Fruit fly (Drosophila melanogaster) whole organism, embryonic: ENCODE measurements around the gene Ntf-2r.

ENCODE experiments used
- Asciz ChIP-seq: fragments of 200-800 bp; sonication (Bioruptor generic); optimal IDR thresholded peaks from 2 replicates; lab custom pipeline; 2017; ENCODE audit warnings: missing biosample characterization, mild to moderate bottlenecking, missing genetic modification characterization, missing genetic modification reagents
- CG10209 ChIP-seq: fragments of 200-800 bp; sonication (Bioruptor generic); optimal IDR thresholded peaks from 3 replicates; lab custom pipeline; 2017; ENCODE audit warnings: missing biosample characterization, mild to moderate bottlenecking, missing genetic modification characterization, missing genetic modification reagents
- CG10462 ChIP-seq: fragments of 200-800 bp; sonication (Bioruptor generic); optimal IDR thresholded peaks from 2 replicates; lab custom pipeline; 2016; ENCODE audit warnings: missing biosample characterization, missing genetic modification characterization
- CG13123 ChIP-seq: fragments of 200-800 bp; sonication (Bioruptor generic); optimal IDR thresholded peaks from 2 replicates; lab custom pipeline; 2016; ENCODE audit warnings: missing biosample characterization, missing genetic modification characterization
- CG13287 ChIP-seq: fragments of 200-800 bp; sonication (Bioruptor generic); IDR thresholded peaks from 2 replicates; pipeline ENCODE4 v1.3.6; 2022; ENCODE audit warnings: missing biosample characterization, missing genetic modification characterization; ENCODE audit not compliant: partially characterized antibody
- CG14014 ChIP-seq: fragments of 200-800 bp; sonication (Bioruptor generic); IDR thresholded peaks from 2 replicates; pipeline ENCODE4 v1.3.6; 2022; ENCODE audit warnings: missing biosample characterization, missing genetic modification characterization
- CG15269 ChIP-seq: fragments of 200-800 bp; sonication (Bioruptor generic); optimal IDR thresholded peaks from 2 replicates; lab custom pipeline; 2018; ENCODE audit warnings: missing biosample characterization, mild to moderate bottlenecking, missing genetic modification characterization, moderate library complexity
- CG18011 ChIP-seq: fragments of 200-800 bp; sonication (Bioruptor generic); optimal IDR thresholded peaks from 2 replicates; lab custom pipeline; 2017; ENCODE audit warnings: missing biosample characterization, missing genetic modification characterization, mild to moderate bottlenecking, moderate library complexity, missing genotype
- CG1832 ChIP-seq: fragments of 200-800 bp; sonication (Bioruptor generic); optimal IDR thresholded peaks from 2 replicates; lab custom pipeline; 2017; ENCODE audit warnings: missing biosample characterization, mild to moderate bottlenecking, missing genetic modification characterization, inconsistent platforms
- CG2199 ChIP-seq: fragments of 200-800 bp; sonication (Bioruptor generic); IDR thresholded peaks from 3 replicates; pipeline ENCODE4 v1.3.6; 2022; ENCODE audit warnings: missing biosample characterization, missing genetic modification characterization
- CG2202 ChIP-seq: fragments of 200-800 bp; sonication (Bioruptor generic); optimal IDR thresholded peaks from 2 replicates; lab custom pipeline; 2018; ENCODE audit warnings: missing biosample characterization, mild to moderate bottlenecking, missing genetic modification characterization
- CG32532 ChIP-seq: fragments of 200-800 bp; sonication (Bioruptor generic); IDR thresholded peaks from 2 replicates; pipeline ENCODE4 v1.3.6; 2022; ENCODE audit warnings: missing biosample characterization, missing genetic modification characterization
- CG32772 ChIP-seq: fragments of 200-800 bp; sonication (Bioruptor generic); IDR thresholded peaks from 2 replicates; pipeline ENCODE4 v1.3.6; 2022; ENCODE audit warnings: missing biosample characterization, missing genetic modification characterization
- CG3847 ChIP-seq: fragments of 200-800 bp; sonication (Bioruptor generic); IDR thresholded peaks from 2 replicates; pipeline ENCODE4 v1.3.6; 2022; ENCODE audit warnings: missing biosample characterization, missing genetic modification characterization
- CG4282 ChIP-seq: fragments of 200-800 bp; sonication (Bioruptor generic); optimal IDR thresholded peaks from 2 replicates; lab custom pipeline; 2016; ENCODE audit warnings: missing biosample characterization, missing genetic modification characterization
- CG5953 ChIP-seq: fragments of 200-800 bp; sonication (Bioruptor generic); IDR thresholded peaks from 2 replicates; pipeline ENCODE4 v1.3.6; 2022; ENCODE audit warnings: missing biosample characterization, missing genetic modification characterization
- CG6854 ChIP-seq: fragments of 200-800 bp; sonication (Bioruptor generic); optimal IDR thresholded peaks from 3 replicates; lab custom pipeline; 2017; ENCODE audit warnings: missing biosample characterization, mild to moderate bottlenecking, missing genetic modification characterization
- CG7357 ChIP-seq: fragments of 200-800 bp; sonication (Bioruptor generic); IDR thresholded peaks from 3 replicates; pipeline ENCODE4 v1.3.6; 2022; ENCODE audit warnings: missing biosample characterization, missing genetic modification characterization
- CG7987 ChIP-seq: fragments of 200-800 bp; sonication (Bioruptor generic); optimal IDR thresholded peaks from 2 replicates; lab custom pipeline; 2018; ENCODE audit warnings: missing biosample characterization, mild to moderate bottlenecking, missing genetic modification characterization, moderate library complexity
- Dbx ChIP-seq: fragments of 200-800 bp; sonication (Bioruptor generic); IDR thresholded peaks from 3 replicates; pipeline ENCODE4 v1.3.6; 2022; ENCODE audit warnings: missing biosample characterization, missing genetic modification characterization
- Doc2 ChIP-seq: fragments of 200-800 bp; sonication (Bioruptor generic); IDR thresholded peaks from 2 replicates; pipeline ENCODE4 v1.3.6; 2022; ENCODE audit warnings: missing biosample characterization, missing genetic modification characterization
- Drgx ChIP-seq: fragments of 200-800 bp; sonication (Bioruptor generic); IDR thresholded peaks from 2 replicates; pipeline ENCODE4 v1.3.6; 2022; ENCODE audit warnings: missing biosample characterization, missing genetic modification characterization
- Elba2 ChIP-seq: fragments of 200-800 bp; sonication (Bioruptor generic); optimal IDR thresholded peaks from 3 replicates; lab custom pipeline; 2016; ENCODE audit warnings: missing biosample characterization, missing genetic modification characterization
- Hey ChIP-seq: fragments of 200-800 bp; sonication (Bioruptor generic); optimal IDR thresholded peaks from 3 replicates; lab custom pipeline; 2018; ENCODE audit warnings: missing biosample characterization, mild to moderate bottlenecking, missing genetic modification characterization
- HmgD ChIP-seq: fragments of 200-800 bp; sonication (Bioruptor generic); optimal IDR thresholded peaks from 3 replicates; lab custom pipeline; 2016; ENCODE audit warnings: missing biosample characterization, missing genetic modification characterization
- Hmx ChIP-seq: fragments of 200-800 bp; sonication (Bioruptor generic); optimal IDR thresholded peaks from 2 replicates; lab custom pipeline; 2016; ENCODE audit warnings: missing biosample characterization, missing genetic modification characterization
- Mad ChIP-seq: fragments of 200-800 bp; sonication (Bioruptor generic); optimal IDR thresholded peaks from 2 replicates; lab custom pipeline; 2016; ENCODE audit warnings: missing biosample characterization, missing genetic modification characterization
- Oaz ChIP-seq: fragments of 200-800 bp; sonication (Bioruptor generic); IDR thresholded peaks from 2 replicates; pipeline ENCODE4 v1.3.6; 2022; ENCODE audit warnings: missing biosample characterization, missing genetic modification characterization
- Ravus ChIP-seq: fragments of 200-800 bp; sonication (Bioruptor generic); IDR thresholded peaks from 2 replicates; pipeline ENCODE4 v1.3.6; 2022; ENCODE audit warnings: missing biosample characterization, missing genetic modification characterization
- Rfx ChIP-seq: fragments of 200-800 bp; sonication (Bioruptor generic); IDR thresholded peaks from 2 replicates; pipeline ENCODE4 v1.3.6; 2022; ENCODE audit warnings: missing biosample characterization, missing genetic modification characterization
- Side ChIP-seq: fragments of 200-800 bp; sonication (Bioruptor generic); optimal IDR thresholded peaks from 2 replicates; lab custom pipeline; 2016; ENCODE audit warnings: missing biosample characterization, missing genetic modification characterization
- Usf ChIP-seq: fragments of 200-800 bp; sonication (Bioruptor generic); optimal IDR thresholded peaks from 2 replicates; lab custom pipeline; 2017; ENCODE audit warnings: missing genotype, missing biosample characterization, missing genetic modification characterization
- YL-1 ChIP-seq: fragments of 200-800 bp; sonication (Bioruptor generic); optimal IDR thresholded peaks from 3 replicates; lab custom pipeline; 2017; ENCODE audit warnings: missing biosample characterization, mild to moderate bottlenecking, missing genetic modification characterization
- ac ChIP-seq: fragments of 200-800 bp; sonication (Bioruptor generic); optimal IDR thresholded peaks from 3 replicates; lab custom pipeline; 2017; ENCODE audit warnings: missing biosample characterization, mild to moderate bottlenecking, missing genetic modification characterization
- ato ChIP-seq: fragments of 200-800 bp; sonication (Bioruptor generic); IDR thresholded peaks from 2 replicates; pipeline ENCODE4 v1.3.6; 2022; ENCODE audit warnings: missing biosample characterization, missing genetic modification characterization; ENCODE audit not compliant: partially characterized antibody
- cg ChIP-seq: fragments of 200-800 bp; sonication (Bioruptor generic); optimal IDR thresholded peaks from 3 replicates; lab custom pipeline; 2019; ENCODE audit warnings: missing biosample characterization, mild to moderate bottlenecking, missing genetic modification characterization, moderate library complexity
- gsb ChIP-seq: fragments of 200-800 bp; sonication (Bioruptor generic); IDR thresholded peaks from 2 replicates; pipeline ENCODE4 v1.3.6; 2022; ENCODE audit warnings: missing biosample characterization, missing genetic modification characterization
- hth ChIP-seq: fragments of >200 bp; optimal IDR thresholded peaks from 2 replicates; lab custom pipeline; 2017; ENCODE audit warnings: inconsistent platforms
- klu ChIP-seq: fragments of 200-800 bp; sonication (Bioruptor generic); IDR thresholded peaks from 2 replicates; pipeline ENCODE4 v1.3.6; 2022; ENCODE audit warnings: missing biosample characterization, missing genetic modification characterization
- knrl ChIP-seq: fragments of 200-800 bp; sonication (Bioruptor generic); IDR thresholded peaks from 3 replicates; pipeline ENCODE4 v1.3.6; 2022; ENCODE audit warnings: missing biosample characterization, missing genetic modification characterization; ENCODE audit not compliant: partially characterized antibody
- nom ChIP-seq: fragments of 200-800 bp; sonication (Bioruptor generic); optimal IDR thresholded peaks from 2 replicates; lab custom pipeline; 2017; ENCODE audit warnings: missing biosample characterization, missing genetic modification characterization, mild to moderate bottlenecking, moderate library complexity, missing genetic modification reagents
- pho ChIP-seq: fragments of 200-800 bp; sonication (Bioruptor generic); optimal IDR thresholded peaks from 2 replicates; lab custom pipeline; 2016; ENCODE audit warnings: missing biosample characterization, missing genetic modification characterization
- sens ChIP-seq: fragments of 200-800 bp; sonication (Bioruptor generic); peaks from one replicate; lab custom pipeline; 2016; ENCODE audit warnings: missing biosample characterization, missing genetic modification characterization
- sisA ChIP-seq: fragments of 200-800 bp; sonication (Bioruptor generic); IDR thresholded peaks from 2 replicates; pipeline ENCODE4 v1.3.6; 2022; ENCODE audit warnings: missing biosample characterization, missing genetic modification characterization
- slbo ChIP-seq: fragments of 200-800 bp; sonication (Bioruptor generic); IDR thresholded peaks from 2 replicates; pipeline ENCODE4 v1.3.6; 2022; ENCODE audit warnings: missing biosample characterization, missing genetic modification characterization
- sna ChIP-seq: fragments of 200-800 bp; sonication (Bioruptor generic); IDR thresholded peaks from 2 replicates; pipeline ENCODE4 v1.3.6; 2022; ENCODE audit warnings: missing biosample characterization, missing genetic modification characterization; ENCODE audit not compliant: partially characterized antibody
- trh ChIP-seq: fragments of 200-800 bp; sonication (Bioruptor generic); optimal IDR thresholded peaks from 2 replicates; lab custom pipeline; 2016; ENCODE audit warnings: missing biosample characterization, missing genetic modification characterization
- wor ChIP-seq: fragments of 200-800 bp; sonication (Bioruptor generic); IDR thresholded peaks from 2 replicates; pipeline ENCODE4 v1.3.6; 2022; ENCODE audit warnings: missing biosample characterization, missing genetic modification characterization
- yki ChIP-seq: fragments of >200 bp; optimal IDR thresholded peaks from 3 replicates; lab custom pipeline; 2018
- z ChIP-seq: fragments of 200-800 bp; sonication (Bioruptor generic); IDR thresholded peaks from 3 replicates; pipeline ENCODE4 v1.3.6; 2022; ENCODE audit warnings: missing biosample characterization, missing genetic modification characterization

The Ntf-2r gene

dm6 chr2L:18458527-18458926, 4.1 kb downstream of the Ntf-2r start:
- TF ChIP-seq yki (lab: Kevin White, UChicago) (no peak), nom (peak; percentile 53), klu (GFP tag; lab: Robert Waterston, UW) (0 out of 2 replicates have a peak, but pooled peaks have one; percentile 9), slbo (GFP tag; lab: Robert Waterston, UW) (no peak), Oaz (no peak), CG2202 (tag; lab: Kevin White, UChicago) (no peak), Asciz (GFP tag; lab: Kevin White, UChicago) (no peak), Dbx (GFP tag; lab: Robert Waterston, UW) (no peak), Usf (GFP tag; lab: Kevin White, UChicago) (no peak), CG10462 (no peak), gsb (GFP tag; lab: Robert Waterston, UW) (0 out of 2 replicates have a peak, but pooled peaks have one; percentile 23), CG6854 (no peak), sisA (GFP tag; lab: Robert Waterston, UW) (0 out of 2 replicates have a peak, but pooled peaks have one; percentile 6), trh (no peak), CG18011 (GFP tag; lab: Kevin White, UChicago) (peak; percentile 65), Mad (GFP tag; lab: Kevin White, UChicago) (no peak)

DNA sequence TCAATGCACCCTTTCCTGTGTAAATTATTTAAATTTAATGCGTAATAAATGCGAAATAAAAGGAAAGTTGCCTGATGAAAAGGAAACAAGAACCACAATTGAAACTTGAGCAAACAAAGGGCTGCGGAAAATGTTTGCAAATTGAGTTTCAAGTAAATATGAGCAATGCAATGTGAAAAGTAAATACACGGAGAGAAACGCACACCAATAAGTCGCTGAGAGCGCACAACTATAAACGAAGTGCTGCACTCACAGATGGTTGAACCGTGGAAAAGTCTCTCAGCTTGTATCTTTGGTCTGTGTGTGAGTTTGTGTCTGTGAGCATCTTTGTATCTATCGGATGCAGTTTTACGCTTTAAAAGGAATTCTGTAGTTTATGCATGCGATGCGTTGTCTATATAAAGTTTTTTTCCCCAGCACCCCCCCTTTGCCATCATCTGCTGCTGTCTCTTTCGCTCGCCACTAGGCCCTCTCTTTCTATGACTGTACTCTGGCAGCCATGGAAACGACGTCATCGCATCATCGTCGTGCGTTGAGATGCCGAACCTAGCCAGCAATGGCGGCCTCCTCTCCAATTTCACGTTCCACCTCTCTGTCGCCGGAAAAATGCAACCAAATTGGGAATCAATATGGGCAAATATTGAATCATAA, 5.4 kb downstream of the Ntf-2r start:
- TF ChIP-seq Elba2 (GFP tag; lab: Kevin White, UChicago) (no peak), CG7987 (GFP tag; lab: Kevin White, UChicago) (no peak), Hmx (GFP tag; lab: Kevin White, UChicago) (no peak), YL-1 (no peak), hth (lab: Kevin White, UChicago) (no peak), CG2202 (tag; lab: Kevin White, UChicago) (no peak), CG14014 (GFP tag; lab: Robert Waterston, UW) (no peak), CG2199 (GFP tag; lab: Robert Waterston, UW) (peak; percentile 76; the same call in 1 of the 3 replicates), pho (no peak), z (GFP tag; lab: Robert Waterston, UW) (no peak), CG18011 (GFP tag; lab: Kevin White, UChicago) (no peak), CG1832 (GFP tag; lab: Kevin White, UChicago) (peak; percentile 17), CG13287 (GFP tag; lab: Robert Waterston, UW) (no peak), wor (GFP tag; lab: Robert Waterston, UW) (no peak), CG7357 (GFP tag; lab: Robert Waterston, UW) (no peak), CG4282 (GFP tag; lab: Kevin White, UChicago) (no peak), sna (GFP tag; lab: Robert Waterston, UW) (no peak), Rfx (GFP tag; lab: Robert Waterston, UW) (no peak), sens (GFP tag; lab: Kevin White, UChicago) (peak; percentile 51), Ravus (no peak), knrl (GFP tag; lab: Robert Waterston, UW) (no peak), CG13123 (GFP tag; lab: Kevin White, UChicago) (no peak), CG5953 (GFP tag; lab: Robert Waterston, UW) (no peak), ac (GFP tag; lab: Kevin White, UChicago) (no peak), Side (no peak), Hey (tag; lab: Kevin White, UChicago) (no peak), CG32772 (GFP tag; lab: Robert Waterston, UW) (no peak), CG3847 (no peak), Doc2 (GFP tag; lab: Robert Waterston, UW) (no peak), ato (GFP tag; lab: Robert Waterston, UW) (no peak), nom (peak; percentile 61), cg (GFP tag; lab: Kevin White, UChicago) (peak; percentile 48), Drgx (GFP tag; lab: Robert Waterston, UW) (peak; percentile 76), CG10209 (GFP tag; lab: Kevin White, UChicago) (no peak), Dbx (GFP tag; lab: Robert Waterston, UW) (no peak), HmgD (GFP tag; lab: Kevin White, UChicago) (no peak), trh (no peak), CG32532 (GFP tag; lab: Robert Waterston, UW) (no peak), CG15269 (tag; lab: Kevin White, UChicago) (no peak)
